Worm (Caenorhabditis elegans) whole organism, young adult: ENCODE results near the gene rpt-3.
A peak's percentile ranks its signal among the peaks of the same experiment; 100 is the strongest.

Experiments used
- lin-26 ChIP-seq: fragments of 200-800 bp; sonication (Bioruptor generic); IDR thresholded peaks from 2 replicates; pipeline ENCODE4 v1.3.6; 2022; ENCODE audit warnings: missing genetic modification reagents, missing genetic modification characterization, missing compliant biosample characterization
- lsy-27 ChIP-seq: sonication (generic microtip); optimal IDR thresholded peaks from 2 replicates; lab custom pipeline; 2017; ENCODE audit warnings: missing genetic modification characterization, mild to moderate bottlenecking, missing compliant biosample characterization, antibody characterized with exemption, missing genotype, borderline replicate concordance; ENCODE audit not compliant: insufficient read depth
- mes-4 ChIP-seq: sonication (generic microtip); optimal IDR thresholded peaks from 2 replicates; lab custom pipeline; 2016; ENCODE audit warnings: missing genotype, missing genetic modification characterization, missing compliant biosample characterization
- nfya-2 ChIP-seq: fragments of 200-800 bp; sonication (Bioruptor generic); IDR thresholded peaks from 2 replicates; pipeline ENCODE4 v1.3.6; 2022; ENCODE audit warnings: missing genetic modification reagents, missing genetic modification characterization, missing compliant biosample characterization
- snpc-1.3 ChIP-seq: sonication (generic microtip); optimal IDR thresholded peaks from 2 replicates; lab custom pipeline; 2017; ENCODE audit warnings: missing genetic modification characterization, mild to moderate bottlenecking, missing compliant biosample characterization, antibody characterized with exemption, moderate library complexity, missing genotype, missing genetic modification reagents; ENCODE audit not compliant: insufficient read depth
- snpc-4 ChIP-seq, 5 experiments: fragments of 150-350 bp in 1 of 5; sonication (generic microtip) in 4 of 5; optimal IDR thresholded peaks; 2 replicates each; lab custom pipeline; 2014 to 2018; ENCODE audit warnings: missing genetic modification characterization in 5 of 5, missing biosample characterization in 3 of 5, antibody characterized with exemption in 2 of 5, mild to moderate bottlenecking in 2 of 5, missing compliant biosample characterization in 2 of 5, missing genotype in 2 of 5, moderate library complexity in 2 of 5, missing genetic modification reagents in 1 of 5
- somi-1 ChIP-seq: fragments of 200-800 bp; sonication (Bioruptor generic); optimal IDR thresholded peaks from 2 replicates; lab custom pipeline; 2018; ENCODE audit warnings: mild to moderate bottlenecking, missing genetic modification characterization, missing compliant biosample characterization
- sptf-2 ChIP-seq: fragments of 200-800 bp; sonication (Bioruptor generic); optimal IDR thresholded peaks from 2 replicates; lab custom pipeline; 2018; ENCODE audit warnings: mild to moderate bottlenecking, missing genetic modification characterization, missing compliant biosample characterization
- unc-62 ChIP-seq: fragments of 150-350 bp; optimal IDR thresholded peaks from 2 replicates; lab custom pipeline; 2014; ENCODE audit warnings: missing biosample characterization, missing genetic modification reagents, missing genetic modification characterization

- no peak for TF ChIP-seq snpc-1.3
- peak; percentile 7 for TF ChIP-seq somi-1 (GFP tag; lab: Kevin White, UChicago)
- no peak for TF ChIP-seq lin-26
- no peak for TF ChIP-seq mes-4 (tag; lab: Kevin White, UChicago)
- no peak for TF ChIP-seq nfya-2 (GFP tag; lab: Robert Waterston, UW)
- no peak for TF ChIP-seq sptf-2 (GFP tag; lab: Kevin White, UChicago)
- TF ChIP-seq lsy-27 (tag; lab: Kevin White, UChicago) = no peak
- no peak for TF ChIP-seq snpc-4 (GFP tag; optimal IDR thresholded peaks at IDR 0.05; lab: Kevin White, UChicago)
- TF ChIP-seq snpc-4 (tag; optimal IDR thresholded peaks at IDR 0.05; lab: Kevin White, UChicago) = no peak
- TF ChIP-seq unc-62 = no peak
Observed at ce11 chrIII:6447521-6447920, 42.1 kb upstream of the rpt-3 start.
